Fruit fly (Drosophila melanogaster) whole organism, prepupa: ENCODE results near the gene CG33648.

Source experiments
- CG11902 ChIP-seq: fragments of 200-800 bp; sonication (Bioruptor generic); optimal IDR thresholded peaks from 3 replicates; lab custom pipeline; 2016; ENCODE audit warnings: missing biosample characterization, missing genetic modification characterization
- CG3032 ChIP-seq: fragments of 200-800 bp; optimal IDR thresholded peaks from 2 replicates; lab custom pipeline; 2019; ENCODE audit warnings: missing biosample characterization, mild to moderate bottlenecking, missing genetic modification characterization, moderate library complexity
- CG6276 ChIP-seq: fragments of 200-800 bp; sonication (Bioruptor generic); optimal IDR thresholded peaks from 2 replicates; lab custom pipeline; 2017; ENCODE audit warnings: missing biosample characterization, mild to moderate bottlenecking, missing genetic modification characterization
- CG6854 ChIP-seq: fragments of 200-800 bp; sonication (Bioruptor generic); optimal IDR thresholded peaks from 2 replicates; lab custom pipeline; 2017; ENCODE audit warnings: missing biosample characterization, mild to moderate bottlenecking, missing genetic modification characterization
- Gug ChIP-seq: fragments of 200-800 bp; sonication (Bioruptor generic); IDR thresholded peaks from 2 replicates; pipeline ENCODE4 v1.3.6; 2022; ENCODE audit warnings: missing biosample characterization, missing genetic modification characterization
- Hr38 ChIP-seq: sonication (Bioruptor generic); optimal IDR thresholded peaks from 2 replicates; lab custom pipeline; 2016; ENCODE audit warnings: missing biosample characterization, missing genetic modification characterization
- OdsH ChIP-seq: fragments of 200-800 bp; sonication (Bioruptor generic); optimal IDR thresholded peaks from 3 replicates; lab custom pipeline; 2016; ENCODE audit warnings: missing biosample characterization, missing genetic modification characterization
- Sox15 ChIP-seq: fragments of 200-800 bp; sonication (Bioruptor generic); optimal IDR thresholded peaks from 3 replicates; lab custom pipeline; 2016; ENCODE audit warnings: missing biosample characterization, missing genetic modification characterization
- dac ChIP-seq: fragments of 200-800 bp; sonication (Bioruptor generic); optimal IDR thresholded peaks from 2 replicates; lab custom pipeline; 2017; ENCODE audit warnings: missing biosample characterization, mild to moderate bottlenecking, missing genetic modification characterization
- fkh ChIP-seq: fragments of 200-800 bp; sonication (Bioruptor generic); optimal IDR thresholded peaks from 3 replicates; lab custom pipeline; 2017; ENCODE audit warnings: missing biosample characterization, mild to moderate bottlenecking, missing genetic modification characterization, moderate library complexity

- TF ChIP-seq Sox15 (GFP tag; lab: Kevin White, UChicago) (no peak), Gug (GFP tag; lab: Robert Waterston, UW) (no peak), OdsH (GFP tag; lab: Kevin White, UChicago) (no peak), CG6276 (GFP tag; lab: Kevin White, UChicago) (no peak), dac (GFP tag; lab: Kevin White, UChicago) (no peak), CG6854 (GFP tag; lab: Kevin White, UChicago) (no peak), CG3032 (tag; lab: Kevin White, UChicago) (no peak), fkh (GFP tag; lab: Kevin White, UChicago) (no peak), Hr38 (GFP tag; lab: Kevin White, UChicago) (no peak), CG11902 (GFP tag; lab: Kevin White, UChicago) (no peak)
These were observed 26.7 kb downstream of the CG33648 start for dm6 chr2L:14550653-14551352.
